Worm (Caenorhabditis elegans) whole organism, L4 larva: Measurements from ENCODE around the gene twk-49.

Source experiments
- F26F4.8 ChIP-seq: fragments of 200-800 bp; sonication (Bioruptor generic); conservative IDR thresholded peaks from 2 replicates; pipeline ENCODE4 v1.3.6; 2022; ENCODE audit warnings: missing genetic modification characterization, missing compliant biosample characterization
- T20F7.1 ChIP-seq: fragments of 200-800 bp; sonication (Bioruptor generic); optimal IDR thresholded peaks from 2 replicates; lab custom pipeline; 2018; ENCODE audit warnings: mild to moderate bottlenecking, missing genetic modification characterization, missing compliant biosample characterization
- T26A8.4 ChIP-seq: fragments of 200-800 bp; sonication (Bioruptor generic); IDR thresholded peaks from 2 replicates; pipeline ENCODE4 v1.3.6; 2022; ENCODE audit warnings: missing genetic modification characterization, missing compliant biosample characterization
- Y48G9A.11 ChIP-seq: fragments of 200-800 bp; sonication (Bioruptor generic); IDR thresholded peaks from 2 replicates; pipeline ENCODE4 v1.3.6; 2022; ENCODE audit warnings: missing genetic modification reagents, missing genetic modification characterization, missing compliant biosample characterization
- aha-1 ChIP-seq: fragments of 150-350 bp; peaks from one replicate; lab custom pipeline; 2014; ENCODE audit warnings: missing biosample characterization, missing genetic modification characterization
- ama-1 ChIP-seq: fragments of 150-350 bp; optimal IDR thresholded peaks from 2 replicates; lab custom pipeline; 2014; ENCODE audit warnings: inconsistent platforms, mixed read lengths
- ceh-32 ChIP-seq: sonication (generic microtip); optimal IDR thresholded peaks from 2 replicates; lab custom pipeline; 2016; ENCODE audit warnings: mild to moderate bottlenecking, missing genetic modification characterization, missing compliant biosample characterization; ENCODE audit not compliant: poor library complexity
- ceh-62 ChIP-seq: sonication (generic microtip); optimal IDR thresholded peaks from 2 replicates; lab custom pipeline; 2017; ENCODE audit warnings: missing biosample characterization, missing genetic modification characterization
- ces-1 ChIP-seq: fragments of 150-350 bp; sonication (generic microtip); optimal IDR thresholded peaks from 4 replicates; lab custom pipeline; 2014; ENCODE audit warnings: missing biosample characterization, missing genetic modification reagents, missing genetic modification characterization
- cey-2 ChIP-seq: sonication (generic microtip); optimal IDR thresholded peaks from 3 replicates; lab custom pipeline; 2017; ENCODE audit warnings: missing genetic modification characterization, mild to moderate bottlenecking, missing compliant biosample characterization, antibody characterized with exemption, borderline replicate concordance; ENCODE audit not compliant: insufficient read depth
- daf-12 ChIP-seq: fragments of 150-350 bp; optimal IDR thresholded peaks from 2 replicates; lab custom pipeline; 2014; ENCODE audit warnings: missing biosample characterization, missing genetic modification reagents, missing genetic modification characterization
- daf-8 ChIP-seq: fragments of 200-800 bp; sonication (Bioruptor generic); IDR thresholded peaks from 2 replicates; pipeline ENCODE4 v1.3.6; 2022; ENCODE audit warnings: missing genetic modification characterization, missing compliant biosample characterization
- dmd-9 ChIP-seq: fragments of 200-800 bp; sonication (Bioruptor generic); IDR thresholded peaks from 2 replicates; pipeline ENCODE4 v1.3.6; 2022; ENCODE audit warnings: missing genetic modification reagents, missing genetic modification characterization, missing compliant biosample characterization
- dve-1 ChIP-seq: sonication (generic microtip); optimal IDR thresholded peaks from 2 replicates; lab custom pipeline; 2017; ENCODE audit warnings: antibody characterized with exemption, mild to moderate bottlenecking, missing genetic modification characterization, missing compliant biosample characterization; ENCODE audit not compliant: insufficient read depth
- egl-27 ChIP-seq: sonication (generic microtip); optimal IDR thresholded peaks from 3 replicates; lab custom pipeline; 2017; ENCODE audit warnings: missing biosample characterization, missing genetic modification reagents, missing genetic modification characterization
- fos-1 ChIP-seq: fragments of 150-350 bp; optimal IDR thresholded peaks from 2 replicates; lab custom pipeline; 2014; ENCODE audit warnings: missing biosample characterization, missing genetic modification characterization
- hlh-11 ChIP-seq: fragments of 200-800 bp; sonication (Bioruptor generic); optimal IDR thresholded peaks from 2 replicates; lab custom pipeline; 2018; ENCODE audit warnings: mild to moderate bottlenecking, missing genetic modification characterization, missing compliant biosample characterization
- lin-1 ChIP-seq: fragments of 200-800 bp; sonication (Bioruptor generic); IDR thresholded peaks from 2 replicates; pipeline ENCODE4 v1.3.6; 2022; ENCODE audit warnings: missing genetic modification reagents, missing genetic modification characterization, missing compliant biosample characterization
- lir-3 ChIP-seq: sonication (generic microtip); optimal IDR thresholded peaks from 2 replicates; lab custom pipeline; 2016; ENCODE audit warnings: mild to moderate bottlenecking, missing genetic modification characterization, missing compliant biosample characterization
- lsy-2 ChIP-seq, 2 experiments: fragments of 150-350 bp in 1 of 2; sonication (generic microtip) in 1 of 2; optimal IDR thresholded peaks; 2 replicates each; lab custom pipeline; 2014 to 2017; ENCODE audit warnings: missing biosample characterization in 2 of 2, missing genetic modification characterization in 2 of 2
- madf-5 ChIP-seq, 2 experiments: fragments of 200-800 bp; sonication (Bioruptor generic); IDR thresholded peaks; 2 replicates each; pipeline ENCODE4 v1.3.6; 2022; ENCODE audit warnings: missing compliant biosample characterization in 2 of 2, missing genetic modification characterization in 2 of 2
- mdl-1 ChIP-seq, 2 experiments: fragments of 150-350 bp in 1 of 2; sonication (generic microtip) in 1 of 2; optimal IDR thresholded peaks; 2 replicates each; lab custom pipeline; 2014 to 2017; ENCODE audit warnings: missing biosample characterization in 2 of 2, missing genetic modification characterization in 2 of 2
- nhr-11 ChIP-seq: fragments of 150-350 bp; optimal IDR thresholded peaks from 2 replicates; lab custom pipeline; 2014; ENCODE audit warnings: missing biosample characterization, missing genetic modification characterization
- nhr-111 ChIP-seq: fragments of 200-800 bp; sonication (Bioruptor generic); optimal IDR thresholded peaks from 2 replicates; lab custom pipeline; 2018; ENCODE audit warnings: mild to moderate bottlenecking, missing genetic modification characterization, missing compliant biosample characterization
- nhr-41 ChIP-seq: fragments of 200-800 bp; sonication (Bioruptor generic); IDR thresholded peaks from 2 replicates; pipeline ENCODE4 v1.3.6; 2022; ENCODE audit warnings: missing genetic modification reagents, missing genetic modification characterization, missing compliant biosample characterization
- nhr-76 ChIP-seq: fragments of 150-350 bp; optimal IDR thresholded peaks from 2 replicates; lab custom pipeline; 2014; ENCODE audit warnings: missing biosample characterization, missing genetic modification characterization
- nhr-77 ChIP-seq: fragments of 150-350 bp; optimal IDR thresholded peaks from 2 replicates; lab custom pipeline; 2014; ENCODE audit warnings: missing biosample characterization, missing genetic modification characterization
- pha-4 ChIP-seq, 2 experiments: fragments of 150-350 bp in 1 of 2; fragments of 200-800 bp in 1 of 2; sonication (Bioruptor generic) in 1 of 2; IDR thresholded peaks in 1 of 2; optimal IDR thresholded peaks in 1 of 2; 2 replicates each; pipeline versions ENCODE4 v1.3.6 to Lab custom; 2014 to 2022; ENCODE audit warnings: missing genetic modification characterization in 2 of 2, missing genetic modification reagents in 2 of 2, missing biosample characterization in 1 of 2, missing compliant biosample characterization in 1 of 2
- pqm-1 ChIP-seq: sonication (generic microtip); optimal IDR thresholded peaks from 2 replicates; lab custom pipeline; 2017; ENCODE audit warnings: missing biosample characterization, missing genetic modification characterization
- rbr-2 ChIP-seq: sonication (generic microtip); optimal IDR thresholded peaks from 2 replicates; lab custom pipeline; 2016; ENCODE audit warnings: missing genotype, missing genetic modification characterization, missing compliant biosample characterization
- snpc-1.2 ChIP-seq: fragments of 200-800 bp; sonication (Bioruptor generic); IDR thresholded peaks from 2 replicates; pipeline ENCODE4 v1.3.6; 2022; ENCODE audit warnings: missing genetic modification reagents, missing genetic modification characterization, missing compliant biosample characterization
- spr-3 ChIP-seq: fragments of 200-800 bp; sonication (Bioruptor generic); optimal IDR thresholded peaks from 2 replicates; lab custom pipeline; 2018; ENCODE audit warnings: mild to moderate bottlenecking, missing genetic modification characterization, missing compliant biosample characterization
- tag-97 ChIP-seq: fragments of 200-800 bp; sonication (Bioruptor generic); IDR thresholded peaks from 2 replicates; pipeline ENCODE4 v1.3.6; 2022; ENCODE audit warnings: missing genetic modification characterization, missing compliant biosample characterization
- tra-1 ChIP-seq: fragments of 200-800 bp; sonication (Bioruptor generic); IDR thresholded peaks from 2 replicates; pipeline ENCODE4 v1.3.6; 2022; ENCODE audit warnings: missing genetic modification reagents, missing genetic modification characterization, missing compliant biosample characterization
- unc-130 ChIP-seq: sonication (generic microtip); optimal IDR thresholded peaks from 2 replicates; lab custom pipeline; 2016; ENCODE audit warnings: missing genetic modification reagents, missing genetic modification characterization, missing compliant biosample characterization
- unc-62 ChIP-seq, 3 experiments: fragments of 150-350 bp in 1 of 3; sonication (generic microtip); optimal IDR thresholded peaks in 2 of 3; peaks in 1 of 3; 1 replicate in 1 of 3; 2 replicates in 2 of 3; lab custom pipeline; 2014 to 2017; ENCODE audit warnings: missing biosample characterization in 3 of 3, missing genetic modification characterization in 3 of 3, missing genetic modification reagents in 3 of 3, missing genotype in 1 of 3
- zag-1 ChIP-seq: fragments of 150-350 bp; optimal IDR thresholded peaks from 2 replicates; lab custom pipeline; 2014; ENCODE audit warnings: missing biosample characterization, missing genetic modification characterization

The twk-49 gene

ce11 chrII:6484876-6485526, 14.0 kb downstream of the twk-49 start, which contains the start of the genes lido-16 and plpp-1.2:
Gene lido-16 (minus strand): TSS chrII:6484976.
Gene plpp-1.2 (plus strand): TSS chrII:6485476.
- TF ChIP-seq nhr-11 (tag; lab: Kevin White, UChicago) (no peak), lsy-2 (tag; optimal IDR thresholded peaks at IDR 0.05; lab: Kevin White, UChicago) (no peak), unc-62 (GFP tag; optimal IDR thresholded peaks at IDR 0.05 in 1 of 2; lab: Kevin White, UChicago) (peak in 1 of 2 experiments; percentile 71), unc-62 (tag; optimal IDR thresholded peaks at IDR 0.05; lab: Kevin White, UChicago) (no peak)

ce11 chrII:6482762-6483161, 16.2 kb downstream of the twk-49 start:
- no peak for TF ChIP-seq nhr-77 (tag; lab: Kevin White, UChicago)
- TF ChIP-seq aha-1 (tag; lab: Kevin White, UChicago), result peak; percentile 4
- TF ChIP-seq hlh-11 (tag; lab: Kevin White, UChicago), result peak; percentile 36
- peak in 1 of 2 experiments; percentile 7 for TF ChIP-seq unc-62 (GFP tag; optimal IDR thresholded peaks at IDR 0.05 in 1 of 2; lab: Kevin White, UChicago)
- no peak for TF ChIP-seq unc-62 (tag; optimal IDR thresholded peaks at IDR 0.05; lab: Kevin White, UChicago)
- TF ChIP-seq, all 104 proteins: peak for 3

- TF ChIP-seq rbr-2, result no peak
- TF ChIP-seq zag-1 (tag; lab: Kevin White, UChicago), result no peak
- TF ChIP-seq ceh-62 (tag; lab: Kevin White, UChicago), result no peak
- no peak for TF ChIP-seq dmd-9 (GFP tag; lab: Robert Waterston, UW)
- TF ChIP-seq nhr-41 (GFP tag; lab: Robert Waterston, UW), result no peak
- no peak for TF ChIP-seq pha-4 (GFP tag; IDR thresholded peaks at IDR 0.05; lab: Robert Waterston, UW)
- TF ChIP-seq pha-4 (tag; optimal IDR thresholded peaks at IDR 0.05; lab: Kevin White, UChicago), result no peak
- no peak for TF ChIP-seq hlh-11 (tag; lab: Kevin White, UChicago)
- TF ChIP-seq mdl-1 (tag; optimal IDR thresholded peaks at IDR 0.05; lab: Kevin White, UChicago), result no peak
- TF ChIP-seq madf-5 (GFP tag; IDR thresholded peaks at IDR 0.05; lab: Robert Waterston, UW), result no peak
- TF ChIP-seq nhr-111 (GFP tag; lab: Kevin White, UChicago), result no peak
- TF ChIP-seq nhr-77 (tag; lab: Kevin White, UChicago), result no peak
- no peak for TF ChIP-seq pqm-1 (tag; lab: Kevin White, UChicago)
Measured at ce11 chrII:6482102-6482501, 16.9 kb downstream of the twk-49 start, which contains the start of gene del-10. Gene del-10 (minus strand): TSS chrII:6482125.

- TF ChIP-seq fos-1 (tag; lab: Kevin White, UChicago), result no peak
- TF ChIP-seq T26A8.4 (GFP tag; lab: Robert Waterston, UW), result no peak
- TF ChIP-seq daf-12, result no peak
- TF ChIP-seq T20F7.1, result no peak
- TF ChIP-seq dve-1 (tag; lab: Kevin White, UChicago), result no peak
- TF ChIP-seq Y48G9A.11 (GFP tag; lab: Robert Waterston, UW), result no peak
- TF ChIP-seq egl-27 (tag; lab: Kevin White, UChicago), result no peak
Measured at ce11 chrII:6476655-6477054, 22.3 kb downstream of the twk-49 start, which contains the start of gene T28D9.4. Gene T28D9.4 (plus strand): TSS chrII:6476955.

- TF ChIP-seq daf-8 (GFP tag; lab: Robert Waterston, UW) (no peak), unc-62 (GFP tag; optimal IDR thresholded peaks at IDR 0.05 in 1 of 2; lab: Kevin White, UChicago) (peak in 1 of 2 experiments; percentile 91), unc-62 (tag; optimal IDR thresholded peaks at IDR 0.05; lab: Kevin White, UChicago) (no peak)
Measured at ce11 chrII:6475180-6475737, 23.7 kb downstream of the twk-49 start, which contains the start of gene T28D9.16. Gene T28D9.16 (plus strand): TSS chrII:6475687.

- TF ChIP-seq nhr-11 (tag; lab: Kevin White, UChicago) (no peak), egl-27 (tag; lab: Kevin White, UChicago) (no peak), lir-3 (tag; lab: Kevin White, UChicago) (no peak), spr-3 (GFP tag; lab: Kevin White, UChicago) (no peak), cey-2 (tag; lab: Kevin White, UChicago) (no peak), ama-1 (lab: Kevin White, UChicago) (no peak), ceh-62 (tag; lab: Kevin White, UChicago) (no peak), unc-130 (no peak), T26A8.4 (GFP tag; lab: Robert Waterston, UW) (no peak), F26F4.8 (GFP tag; lab: Robert Waterston, UW) (no peak), tag-97 (GFP tag; lab: Robert Waterston, UW) (no peak), ces-1 (GFP tag; lab: Kevin White, UChicago) (no peak), lin-1 (no peak), snpc-1.2 (GFP tag; lab: Robert Waterston, UW) (no peak), nhr-76 (tag; lab: Kevin White, UChicago) (no peak), ceh-32 (tag; lab: Kevin White, UChicago) (no peak), unc-62 (GFP tag; optimal IDR thresholded peaks at IDR 0.05 in 1 of 2; lab: Kevin White, UChicago) (no peak), unc-62 (tag; optimal IDR thresholded peaks at IDR 0.05; lab: Kevin White, UChicago) (no peak), tra-1 (GFP tag; lab: Robert Waterston, UW) (no peak)
Measured at ce11 chrII:6470985-6471384, 28.0 kb downstream of the twk-49 start, which contains the start of gene dgk-5. Gene dgk-5 (minus strand): TSS chrII:6471085.
